Worm (Caenorhabditis elegans) whole organism, early embryonic: Measurements from ENCODE around the gene C07A9.5.

Experiments used
- B0310.2 ChIP-seq: sonication (generic microtip); optimal IDR thresholded peaks from 2 replicates; lab custom pipeline; 2016; ENCODE audit warnings: mild to moderate bottlenecking, missing genetic modification characterization, missing compliant biosample characterization
- aly-1 ChIP-seq: sonication (generic microtip); optimal IDR thresholded peaks from 2 replicates; lab custom pipeline; 2016; ENCODE audit warnings: missing genetic modification characterization, missing compliant biosample characterization
- ama-1 ChIP-seq: fragments of 150-350 bp; optimal IDR thresholded peaks from 2 replicates; lab custom pipeline; 2014
- ceh-13 ChIP-seq: fragments of 200-800 bp; sonication (Bioruptor generic); optimal IDR thresholded peaks from 2 replicates; lab custom pipeline; 2018; ENCODE audit warnings: mild to moderate bottlenecking, missing genetic modification characterization, missing compliant biosample characterization
- ets-7 ChIP-seq: sonication (generic microtip); optimal IDR thresholded peaks from 2 replicates; lab custom pipeline; 2016; ENCODE audit warnings: missing genotype, missing genetic modification characterization, missing compliant biosample characterization
- flt-1 ChIP-seq: fragments of 200-800 bp; sonication (Bioruptor generic); IDR thresholded peaks from 2 replicates; pipeline ENCODE4 v1.3.6; 2022; ENCODE audit warnings: missing genetic modification characterization, missing compliant biosample characterization
- hmg-4 ChIP-seq: fragments of 200-800 bp; sonication (Bioruptor generic); optimal IDR thresholded peaks from 2 replicates; lab custom pipeline; 2018; ENCODE audit warnings: mild to moderate bottlenecking, missing genetic modification characterization, missing compliant biosample characterization
- hnd-1 ChIP-seq: sonication (generic microtip); optimal IDR thresholded peaks from 2 replicates; lab custom pipeline; 2016; ENCODE audit warnings: missing genetic modification characterization, missing compliant biosample characterization
- pes-1 ChIP-seq: fragments of 200-800 bp; sonication (Bioruptor generic); IDR thresholded peaks from 2 replicates; pipeline ENCODE4 v1.3.6; 2022; ENCODE audit warnings: missing genetic modification reagents, missing genetic modification characterization, missing compliant biosample characterization
- sea-1 ChIP-seq: fragments of 200-800 bp; sonication (Bioruptor generic); conservative IDR thresholded peaks from 2 replicates; pipeline ENCODE4 v1.3.6; 2022; ENCODE audit warnings: missing genetic modification characterization, missing compliant biosample characterization
- tbx-37 ChIP-seq: fragments of 200-800 bp; sonication (Bioruptor generic); conservative IDR thresholded peaks from 2 replicates; pipeline ENCODE4 v1.3.6; 2022; ENCODE audit warnings: missing genetic modification reagents, missing genetic modification characterization, missing compliant biosample characterization
- tra-4 ChIP-seq: sonication (generic microtip); optimal IDR thresholded peaks from 2 replicates; lab custom pipeline; 2017; ENCODE audit warnings: missing genetic modification characterization, missing compliant biosample characterization

- TF ChIP-seq flt-1 = no peak
- TF ChIP-seq sea-1 (GFP tag; lab: Robert Waterston, UW) = no peak
- no peak for TF ChIP-seq ama-1
- TF ChIP-seq ceh-13 (GFP tag; lab: Kevin White, UChicago) = no peak
- no peak for TF ChIP-seq tra-4
- TF ChIP-seq pes-1 (GFP tag; lab: Robert Waterston, UW) = no peak
- no peak for TF ChIP-seq aly-1 (tag; lab: Kevin White, UChicago)
- TF ChIP-seq hmg-4 (GFP tag; lab: Kevin White, UChicago) = no peak
- TF ChIP-seq B0310.2 (tag; lab: Kevin White, UChicago) = no peak
- no peak for TF ChIP-seq ets-7 (tag; lab: Kevin White, UChicago)
- TF ChIP-seq tbx-37 (GFP tag; lab: Robert Waterston, UW) = no peak
- TF ChIP-seq hnd-1 (tag; lab: Kevin White, UChicago) = no peak
Observed at ce11 chrIII:9711163-9711562, 28.5 kb upstream of the C07A9.5 start.
